Worm (Caenorhabditis elegans): ENCODE data around the gene T19C3.7.

- no peak for TF ChIP-seq pes-1 (GFP tag; IDR thresholded peaks at IDR 0.05)
- TF ChIP-seq hmbx-1 (tag; optimal IDR thresholded peaks at IDR 0.05), result no peak
- no peak for TF ChIP-seq ama-1 (optimal IDR thresholded peaks at IDR 0.05)
- no peak for TF ChIP-seq hmg-4 (GFP tag; optimal IDR thresholded peaks at IDR 0.05)
- no peak for TF ChIP-seq hnd-1 (tag; optimal IDR thresholded peaks at IDR 0.05)
- no peak for TF ChIP-seq scrt-1 (GFP tag; IDR thresholded peaks at IDR 0.05)
- TF ChIP-seq ceh-36 (tag; optimal IDR thresholded peaks at IDR 0.05), result peak; percentile 20
- no peak for TF ChIP-seq sea-1 (GFP tag; conservative IDR thresholded peaks at IDR 0.05)
- TF ChIP-seq flt-1 (GFP tag; IDR thresholded peaks at IDR 0.05), result no peak
- TF ChIP-seq aly-1 (tag; optimal IDR thresholded peaks at IDR 0.05), result no peak
- no peak for TF ChIP-seq ceh-13 (GFP tag; optimal IDR thresholded peaks at IDR 0.05)
- TF ChIP-seq tbx-37 (GFP tag; conservative IDR thresholded peaks at IDR 0.05), result no peak
- no peak for TF ChIP-seq tra-4 (tag; optimal IDR thresholded peaks at IDR 0.05)
- no peak for TF ChIP-seq B0310.2 (tag; optimal IDR thresholded peaks at IDR 0.05)
Measured at ce11 chrIII:657241-657640, 21.3 kb upstream of the T19C3.7 start.
